Fruit fly (Drosophila melanogaster) whole organism, prepupa: ENCODE measurements around the gene CG42660.

Experiments
- CG10669 ChIP-seq: fragments of 200-800 bp; sonication (Bioruptor generic); optimal IDR thresholded peaks from 3 replicates; lab custom pipeline; 2018; ENCODE audit warnings: missing biosample characterization, mild to moderate bottlenecking, missing genetic modification characterization, moderate library complexity
- CG11762 ChIP-seq: fragments of 200-800 bp; sonication (Bioruptor generic); optimal IDR thresholded peaks from 3 replicates; lab custom pipeline; 2016; ENCODE audit warnings: missing biosample characterization, missing genetic modification characterization; ENCODE audit not compliant: insufficient read depth
- CG11902 ChIP-seq: fragments of 200-800 bp; sonication (Bioruptor generic); optimal IDR thresholded peaks from 3 replicates; lab custom pipeline; 2016; ENCODE audit warnings: missing biosample characterization, missing genetic modification characterization
- CG15336 ChIP-seq: fragments of 200-800 bp; sonication (Bioruptor generic); IDR thresholded peaks from 2 replicates; pipeline ENCODE4 v1.3.6; 2022; ENCODE audit warnings: missing biosample characterization, missing genetic modification characterization
- CG1621 ChIP-seq: fragments of 200-800 bp; sonication (Bioruptor generic); optimal IDR thresholded peaks from 3 replicates; lab custom pipeline; 2018; ENCODE audit warnings: missing biosample characterization, mild to moderate bottlenecking, missing genetic modification characterization
- CG31627 ChIP-seq: fragments of 200-800 bp; sonication (Bioruptor generic); optimal IDR thresholded peaks from 3 replicates; lab custom pipeline; 2016; ENCODE audit warnings: missing biosample characterization, missing genetic modification characterization
- CG32006 ChIP-seq: fragments of 200-800 bp; sonication (Bioruptor generic); optimal IDR thresholded peaks from 3 replicates; lab custom pipeline; 2017; ENCODE audit warnings: missing biosample characterization, mild to moderate bottlenecking, missing genetic modification characterization
- CG3919 ChIP-seq: fragments of 200-800 bp; sonication (Bioruptor generic); optimal IDR thresholded peaks from 3 replicates; lab custom pipeline; 2016; ENCODE audit warnings: missing biosample characterization, missing genetic modification characterization
- CG4318 ChIP-seq: fragments of 200-800 bp; sonication (Bioruptor generic); optimal IDR thresholded peaks from 3 replicates; lab custom pipeline; 2017; ENCODE audit warnings: missing biosample characterization, mild to moderate bottlenecking, missing genetic modification characterization
- CG6163 ChIP-seq: fragments of 200-800 bp; sonication (Bioruptor generic); IDR thresholded peaks from 3 replicates; pipeline ENCODE4 v1.3.6; 2022; ENCODE audit warnings: missing biosample characterization, missing genetic modification characterization
- CG6276 ChIP-seq: fragments of 200-800 bp; sonication (Bioruptor generic); optimal IDR thresholded peaks from 2 replicates; lab custom pipeline; 2017; ENCODE audit warnings: missing biosample characterization, mild to moderate bottlenecking, missing genetic modification characterization
- CG6792 ChIP-seq: fragments of 200-800 bp; sonication (Bioruptor generic); optimal IDR thresholded peaks from 3 replicates; lab custom pipeline; 2016; ENCODE audit warnings: missing biosample characterization, missing genetic modification characterization
- CG6808 ChIP-seq: fragments of 200-800 bp; sonication (Bioruptor generic); optimal IDR thresholded peaks from 3 replicates; lab custom pipeline; 2017; ENCODE audit warnings: missing biosample characterization, missing genetic modification characterization, mild to moderate bottlenecking, moderate library complexity, missing genetic modification reagents
- CG8119 ChIP-seq: fragments of 200-800 bp; sonication (Bioruptor generic); IDR thresholded peaks from 3 replicates; pipeline ENCODE4 v1.3.6; 2022; ENCODE audit warnings: missing biosample characterization, missing genetic modification characterization
- CG8319 ChIP-seq: fragments of 200-800 bp; sonication (Bioruptor generic); optimal IDR thresholded peaks from 3 replicates; lab custom pipeline; 2016; ENCODE audit warnings: missing biosample characterization, missing genetic modification characterization
- CG8632 ChIP-seq: fragments of 200-800 bp; sonication (Bioruptor generic); optimal IDR thresholded peaks from 3 replicates; lab custom pipeline; 2016; ENCODE audit warnings: missing biosample characterization, missing genetic modification characterization
- CG9139 ChIP-seq: fragments of 200-800 bp; sonication (Bioruptor generic); optimal IDR thresholded peaks from 3 replicates; lab custom pipeline; 2017; ENCODE audit warnings: missing biosample characterization, mild to moderate bottlenecking, missing genetic modification characterization
- Eip75B ChIP-seq: fragments of 200-800 bp; sonication (Bioruptor generic); optimal IDR thresholded peaks from 3 replicates; lab custom pipeline; 2016; ENCODE audit warnings: missing biosample characterization, missing genetic modification characterization
- Eip78C ChIP-seq: fragments of 200-800 bp; sonication (Bioruptor generic); peaks from one replicate; lab custom pipeline; 2016; ENCODE audit warnings: missing biosample characterization, missing genetic modification characterization
- Eip93F ChIP-seq: fragments of 200-800 bp; sonication (Bioruptor generic); optimal IDR thresholded peaks from 2 replicates; lab custom pipeline; 2016; ENCODE audit warnings: missing biosample characterization, mild to moderate bottlenecking, missing genetic modification characterization
- Ets21C ChIP-seq: fragments of 200-800 bp; sonication (Bioruptor generic); optimal IDR thresholded peaks from 3 replicates; lab custom pipeline; 2016; ENCODE audit warnings: missing biosample characterization, missing genetic modification characterization
- Ets96B ChIP-seq: fragments of 200-800 bp; optimal IDR thresholded peaks from 2 replicates; lab custom pipeline; 2019; ENCODE audit warnings: missing biosample characterization, mild to moderate bottlenecking, missing genetic modification characterization, moderate library complexity
- Hr38 ChIP-seq: sonication (Bioruptor generic); optimal IDR thresholded peaks from 2 replicates; lab custom pipeline; 2016; ENCODE audit warnings: missing biosample characterization, missing genetic modification characterization
- Hr4 ChIP-seq: fragments of 200-800 bp; sonication (Bioruptor generic); optimal IDR thresholded peaks from 3 replicates; lab custom pipeline; 2016; ENCODE audit warnings: missing biosample characterization, missing genetic modification characterization
- Met ChIP-seq: fragments of 200-800 bp; sonication (Bioruptor generic); optimal IDR thresholded peaks from 3 replicates; lab custom pipeline; 2016; ENCODE audit warnings: missing biosample characterization, missing genetic modification characterization
- OdsH ChIP-seq: fragments of 200-800 bp; sonication (Bioruptor generic); optimal IDR thresholded peaks from 3 replicates; lab custom pipeline; 2016; ENCODE audit warnings: missing biosample characterization, missing genetic modification characterization
- Sox102F ChIP-seq: fragments of 200-800 bp; sonication (Bioruptor generic); optimal IDR thresholded peaks from 2 replicates; lab custom pipeline; 2016; ENCODE audit warnings: missing biosample characterization, mild to moderate bottlenecking, missing genetic modification characterization
- Sox14 ChIP-seq: fragments of 200-800 bp; sonication (Bioruptor generic); optimal IDR thresholded peaks from 3 replicates; lab custom pipeline; 2016; ENCODE audit warnings: missing biosample characterization, missing genetic modification characterization
- eg ChIP-seq: fragments of 200-800 bp; sonication (Bioruptor generic); IDR thresholded peaks from 3 replicates; pipeline ENCODE4 v1.3.6; 2022; ENCODE audit warnings: missing biosample characterization, missing genetic modification characterization
- fd59A ChIP-seq: fragments of 200-800 bp; sonication (Bioruptor generic); optimal IDR thresholded peaks from 2 replicates; lab custom pipeline; 2017; ENCODE audit warnings: missing biosample characterization, mild to moderate bottlenecking, missing genetic modification characterization, missing genetic modification reagents
- fkh ChIP-seq: fragments of 200-800 bp; sonication (Bioruptor generic); optimal IDR thresholded peaks from 3 replicates; lab custom pipeline; 2017; ENCODE audit warnings: missing biosample characterization, mild to moderate bottlenecking, missing genetic modification characterization, moderate library complexity
- lz ChIP-seq: fragments of 200-800 bp; sonication (Bioruptor generic); optimal IDR thresholded peaks from 3 replicates; lab custom pipeline; 2016; ENCODE audit warnings: missing biosample characterization, missing genetic modification characterization
- net ChIP-seq: fragments of 200-800 bp; sonication (Bioruptor generic); optimal IDR thresholded peaks from 3 replicates; lab custom pipeline; 2016; ENCODE audit warnings: missing biosample characterization, missing genetic modification characterization
- pdm3 ChIP-seq: fragments of 200-800 bp; sonication (Bioruptor generic); optimal IDR thresholded peaks from 3 replicates; lab custom pipeline; 2016; ENCODE audit warnings: missing biosample characterization, missing genetic modification characterization
- salr ChIP-seq, 2 experiments: fragments of 200-800 bp; sonication (Bioruptor generic); optimal IDR thresholded peaks; 3 replicates each; lab custom pipeline; 2016 to 2018; ENCODE audit warnings: missing biosample characterization in 2 of 2, missing genetic modification characterization in 2 of 2, mild to moderate bottlenecking in 1 of 2
- spab ChIP-seq: fragments of 200-800 bp; sonication (Bioruptor generic); optimal IDR thresholded peaks from 2 replicates; lab custom pipeline; 2017; ENCODE audit warnings: missing biosample characterization, mild to moderate bottlenecking, missing genetic modification characterization, missing genetic modification reagents
- ss ChIP-seq, 2 experiments: fragments of 200-800 bp; sonication (Bioruptor generic); optimal IDR thresholded peaks; 2 replicates in 1 of 2; 3 replicates in 1 of 2; lab custom pipeline; 2017 to 2018; ENCODE audit warnings: mild to moderate bottlenecking in 2 of 2, missing biosample characterization in 2 of 2, missing genetic modification characterization in 2 of 2, moderate library complexity in 1 of 2
- svp ChIP-seq: fragments of 200-800 bp; sonication (Bioruptor generic); peaks from one replicate; lab custom pipeline; 2016; ENCODE audit warnings: missing biosample characterization, missing genetic modification characterization
- topi ChIP-seq: fragments of 200-800 bp; sonication (Bioruptor generic); optimal IDR thresholded peaks from 3 replicates; lab custom pipeline; 2016; ENCODE audit warnings: missing biosample characterization, missing genetic modification characterization

The CG42660 gene

dm6 chr3L:7470202-7470601 is 4.9 kb downstream of the CG42660 start, which contains the start of gene CG8543:
TSS of gene CG8543 (minus strand) at chr3L:7470302.
- no peak for TF ChIP-seq CG6808
- TF ChIP-seq CG15336: no peak
- no peak for TF ChIP-seq Eip75B (GFP tag; lab: Kevin White, UChicago)
- TF ChIP-seq Met (GFP tag; lab: Kevin White, UChicago): no peak
- no peak for TF ChIP-seq CG32006 (GFP tag; lab: Kevin White, UChicago)
- TF ChIP-seq CG11762 (GFP tag; lab: Kevin White, UChicago): no peak
- TF ChIP-seq CG8632 (GFP tag; lab: Kevin White, UChicago): no peak
- no peak for TF ChIP-seq ss (GFP tag; optimal IDR thresholded peaks at IDR 0.05; lab: Kevin White, UChicago)
- TF ChIP-seq CG6792 (GFP tag; lab: Kevin White, UChicago): no peak
- no peak for TF ChIP-seq svp (GFP tag; lab: Kevin White, UChicago)
- TF ChIP-seq net (GFP tag; lab: Kevin White, UChicago): no peak
- TF ChIP-seq CG6163 (GFP tag; lab: Robert Waterston, UW): no peak
- TF ChIP-seq fd59A (GFP tag; lab: Kevin White, UChicago): no peak
- no peak for TF ChIP-seq CG8319
- TF ChIP-seq, all 60 proteins: peak for 0

dm6 chr3L:7471259-7471658 is 6.0 kb downstream of the CG42660 start, which contains the start of gene CG8541:
TSS of gene CG8541 (plus strand) at chr3L:7471559.
- TF ChIP-seq CG8119: no peak
- no peak for TF ChIP-seq Ets21C (GFP tag; lab: Kevin White, UChicago)
- TF ChIP-seq Sox14 (GFP tag; lab: Kevin White, UChicago): no peak
- TF ChIP-seq CG9139 (GFP tag; lab: Kevin White, UChicago): no peak
- no peak for TF ChIP-seq eg (GFP tag; lab: Robert Waterston, UW)
- TF ChIP-seq CG1621 (tag; lab: Kevin White, UChicago): no peak
- no peak for TF ChIP-seq CG8632 (GFP tag; lab: Kevin White, UChicago)
- no peak for TF ChIP-seq Hr38 (GFP tag; lab: Kevin White, UChicago)
- no peak for TF ChIP-seq CG3919
- no peak for TF ChIP-seq spab (GFP tag; lab: Kevin White, UChicago)
- no peak for TF ChIP-seq CG11902
- no peak for TF ChIP-seq Eip78C (GFP tag; lab: Kevin White, UChicago)
- no peak for TF ChIP-seq CG8319
- TF ChIP-seq salr (GFP tag; optimal IDR thresholded peaks at IDR 0.05; lab: Kevin White, UChicago): no peak
- TF ChIP-seq lz (GFP tag; lab: Kevin White, UChicago): no peak
- TF ChIP-seq OdsH (GFP tag; lab: Kevin White, UChicago): no peak

dm6 chr3L:7475270-7475669 is 10.0 kb downstream of the CG42660 start, which contains the start of gene CG43292:
TSS of gene CG43292 (plus strand) at chr3L:7475570.
- TF ChIP-seq Sox14 (GFP tag; lab: Kevin White, UChicago) (no peak), fkh (GFP tag; lab: Kevin White, UChicago) (no peak), CG10669 (GFP tag; lab: Kevin White, UChicago) (no peak), Hr4 (GFP tag; lab: Kevin White, UChicago) (no peak), CG32006 (GFP tag; lab: Kevin White, UChicago) (no peak), lz (GFP tag; lab: Kevin White, UChicago) (no peak), spab (GFP tag; lab: Kevin White, UChicago) (no peak), Ets96B (tag; lab: Kevin White, UChicago) (no peak), CG9139 (GFP tag; lab: Kevin White, UChicago) (no peak), CG6276 (GFP tag; lab: Kevin White, UChicago) (no peak), Eip93F (GFP tag; lab: Kevin White, UChicago) (no peak), OdsH (GFP tag; lab: Kevin White, UChicago) (no peak), Eip78C (GFP tag; lab: Kevin White, UChicago) (no peak), pdm3 (no peak), CG31627 (GFP tag; lab: Kevin White, UChicago) (no peak), CG11762 (GFP tag; lab: Kevin White, UChicago) (no peak), salr (GFP tag; optimal IDR thresholded peaks at IDR 0.05; lab: Kevin White, UChicago) (no peak), Sox102F (GFP tag; lab: Kevin White, UChicago) (no peak), CG4318 (GFP tag; lab: Kevin White, UChicago) (no peak), topi (GFP tag; lab: Kevin White, UChicago) (no peak)
